Worm (Caenorhabditis elegans) whole organism, L2 larva: ENCODE data around the gene T20B3.1.

Experiments used
- C34F6.9 ChIP-seq: fragments of 150-350 bp; optimal IDR thresholded peaks from 2 replicates; lab custom pipeline; 2014; ENCODE audit warnings: missing biosample characterization, missing genetic modification characterization
- F13H6.1 ChIP-seq: sonication (generic microtip); optimal IDR thresholded peaks from 2 replicates; lab custom pipeline; 2016; ENCODE audit warnings: missing genetic modification characterization, missing compliant biosample characterization
- R02D3.7 ChIP-seq: fragments of 150-350 bp; optimal IDR thresholded peaks from 2 replicates; lab custom pipeline; 2014; ENCODE audit warnings: missing biosample characterization, missing genetic modification characterization
- alr-1 ChIP-seq: fragments of 150-350 bp; optimal IDR thresholded peaks from 2 replicates; lab custom pipeline; 2014; ENCODE audit warnings: missing biosample characterization, missing genetic modification characterization
- aly-2 ChIP-seq: fragments of 150-350 bp; optimal IDR thresholded peaks from 2 replicates; lab custom pipeline; 2014; ENCODE audit warnings: missing biosample characterization, missing genetic modification characterization
- ama-1 ChIP-seq: fragments of 150-350 bp; optimal IDR thresholded peaks from 2 replicates; lab custom pipeline; 2018; ENCODE audit warnings: inconsistent platforms
- blmp-1 ChIP-seq: sonication (generic microtip); optimal IDR thresholded peaks from 2 replicates; lab custom pipeline; 2017; ENCODE audit warnings: missing genetic modification characterization, mild to moderate bottlenecking, missing compliant biosample characterization, antibody characterized with exemption, moderate library complexity; ENCODE audit not compliant: insufficient read depth
- ceh-16 ChIP-seq: fragments of 150-350 bp; optimal IDR thresholded peaks from 2 replicates; lab custom pipeline; 2014; ENCODE audit warnings: missing biosample characterization, missing genetic modification characterization
- ceh-82 ChIP-seq: fragments of 150-350 bp; optimal IDR thresholded peaks from 2 replicates; lab custom pipeline; 2014; ENCODE audit warnings: missing biosample characterization, missing genetic modification characterization
- crh-2 ChIP-seq: sonication (generic microtip); optimal IDR thresholded peaks from 2 replicates; lab custom pipeline; 2017; ENCODE audit warnings: missing biosample characterization, missing genetic modification characterization
- dmd-4 ChIP-seq: sonication (generic microtip); optimal IDR thresholded peaks from 2 replicates; lab custom pipeline; 2017; ENCODE audit warnings: missing biosample characterization, missing genetic modification characterization
- egl-27 ChIP-seq: sonication (generic microtip); optimal IDR thresholded peaks from 3 replicates; lab custom pipeline; 2017; ENCODE audit warnings: missing biosample characterization, missing genetic modification reagents, missing genetic modification characterization
- elt-1 ChIP-seq: fragments of 150-350 bp; optimal IDR thresholded peaks from 2 replicates; lab custom pipeline; 2014; ENCODE audit warnings: missing biosample characterization, missing genetic modification characterization
- elt-3 ChIP-seq: sonication (generic microtip); optimal IDR thresholded peaks from 2 replicates; lab custom pipeline; 2017; ENCODE audit warnings: missing biosample characterization, missing genetic modification characterization
- fos-1 ChIP-seq: fragments of 150-350 bp; optimal IDR thresholded peaks from 2 replicates; lab custom pipeline; 2014; ENCODE audit warnings: missing biosample characterization, missing genetic modification characterization
- gmeb-1 ChIP-seq: fragments of 150-350 bp; optimal IDR thresholded peaks from 2 replicates; lab custom pipeline; 2014; ENCODE audit warnings: missing biosample characterization, missing genetic modification characterization
- lin-11 ChIP-seq: fragments of 150-350 bp; sonication (generic microtip); optimal IDR thresholded peaks from 2 replicates; lab custom pipeline; 2014; ENCODE audit warnings: missing biosample characterization, missing genetic modification characterization, inconsistent platforms, mixed read lengths
- lin-13 ChIP-seq: fragments of 150-350 bp; optimal IDR thresholded peaks from 2 replicates; lab custom pipeline; 2014; ENCODE audit warnings: missing biosample characterization, missing genetic modification reagents, missing genetic modification characterization
- lin-39 ChIP-seq: fragments of 150-350 bp; optimal IDR thresholded peaks from 2 replicates; lab custom pipeline; 2014; ENCODE audit warnings: missing biosample characterization, missing genetic modification reagents, missing genetic modification characterization
- lsy-2 ChIP-seq, 2 experiments: fragments of 150-350 bp in 1 of 2; sonication (generic microtip) in 1 of 2; optimal IDR thresholded peaks; 2 replicates each; lab custom pipeline; 2014 to 2017; ENCODE audit warnings: missing biosample characterization in 2 of 2, missing genetic modification characterization in 2 of 2
- mab-5 ChIP-seq: fragments of 150-350 bp; optimal IDR thresholded peaks from 2 replicates; lab custom pipeline; 2014; ENCODE audit warnings: missing biosample characterization, missing genetic modification characterization
- mdl-1 ChIP-seq, 2 experiments: fragments of 150-350 bp in 1 of 2; sonication (generic microtip) in 1 of 2; optimal IDR thresholded peaks; 2 replicates each; lab custom pipeline; 2017; ENCODE audit warnings: missing biosample characterization in 2 of 2, missing genetic modification characterization in 2 of 2
- nhr-10 ChIP-seq: sonication (generic microtip); optimal IDR thresholded peaks from 2 replicates; lab custom pipeline; 2017; ENCODE audit warnings: missing biosample characterization, missing genetic modification characterization
- nhr-11 ChIP-seq: fragments of 150-350 bp; optimal IDR thresholded peaks from 2 replicates; lab custom pipeline; 2014; ENCODE audit warnings: missing biosample characterization, missing genetic modification characterization
- nhr-12 ChIP-seq: fragments of 150-350 bp; optimal IDR thresholded peaks from 2 replicates; lab custom pipeline; 2014; ENCODE audit warnings: missing biosample characterization, missing genetic modification characterization
- nhr-129 ChIP-seq: fragments of 150-350 bp; optimal IDR thresholded peaks from 2 replicates; lab custom pipeline; 2014; ENCODE audit warnings: missing biosample characterization, missing genetic modification characterization
- nhr-21 ChIP-seq: fragments of 150-350 bp; optimal IDR thresholded peaks from 2 replicates; lab custom pipeline; 2014; ENCODE audit warnings: missing biosample characterization, missing genetic modification characterization
- nhr-23 ChIP-seq: fragments of 150-350 bp; optimal IDR thresholded peaks from 2 replicates; lab custom pipeline; 2014; ENCODE audit warnings: missing biosample characterization, missing genetic modification reagents, missing genetic modification characterization
- nhr-237 ChIP-seq: fragments of 150-350 bp; optimal IDR thresholded peaks from 2 replicates; lab custom pipeline; 2014; ENCODE audit warnings: missing biosample characterization, missing genetic modification characterization
- nhr-25 ChIP-seq: fragments of 150-350 bp; sonication (generic microtip); optimal IDR thresholded peaks from 3 replicates; lab custom pipeline; 2014; ENCODE audit warnings: missing biosample characterization, missing genetic modification characterization
- nhr-6 ChIP-seq: fragments of 150-350 bp; optimal IDR thresholded peaks from 2 replicates; lab custom pipeline; 2014; ENCODE audit warnings: missing biosample characterization, missing genetic modification characterization
- nhr-77 ChIP-seq: fragments of 150-350 bp; optimal IDR thresholded peaks from 2 replicates; lab custom pipeline; 2014; ENCODE audit warnings: missing biosample characterization, missing genetic modification characterization
- peb-1 ChIP-seq: fragments of 150-350 bp; optimal IDR thresholded peaks from 2 replicates; lab custom pipeline; 2014; ENCODE audit warnings: missing biosample characterization, missing genetic modification characterization
- sem-4 ChIP-seq: fragments of 150-350 bp; optimal IDR thresholded peaks from 2 replicates; lab custom pipeline; 2014; ENCODE audit warnings: missing biosample characterization, missing genetic modification reagents, missing genetic modification characterization
- sma-3 ChIP-seq: sonication (generic microtip); optimal IDR thresholded peaks from 2 replicates; lab custom pipeline; 2016; ENCODE audit warnings: missing genetic modification reagents, missing genetic modification characterization, missing compliant biosample characterization
- sma-9 ChIP-seq, 2 experiments: fragments of 150-350 bp in 1 of 2; sonication (generic microtip) in 1 of 2; optimal IDR thresholded peaks; 2 replicates each; lab custom pipeline; 2014 to 2016; ENCODE audit warnings: missing genetic modification characterization in 2 of 2, mild to moderate bottlenecking in 1 of 2, missing biosample characterization in 1 of 2, missing compliant biosample characterization in 1 of 2, missing genetic modification reagents in 1 of 2, moderate library complexity in 1 of 2
- snpc-4 ChIP-seq: fragments of 150-350 bp; optimal IDR thresholded peaks from 2 replicates; lab custom pipeline; 2014; ENCODE audit warnings: missing biosample characterization, missing genetic modification characterization
- unc-39 ChIP-seq: fragments of 150-350 bp; optimal IDR thresholded peaks from 2 replicates; lab custom pipeline; 2014; ENCODE audit warnings: missing biosample characterization, missing genetic modification characterization
- unc-55 ChIP-seq: fragments of 150-350 bp; sonication (generic microtip); optimal IDR thresholded peaks from 3 replicates; lab custom pipeline; 2014; ENCODE audit warnings: missing biosample characterization, missing genetic modification reagents, missing genetic modification characterization
- unc-62 ChIP-seq: fragments of 150-350 bp; optimal IDR thresholded peaks from 2 replicates; lab custom pipeline; 2014; ENCODE audit warnings: missing biosample characterization, missing genetic modification reagents, missing genetic modification characterization
- ztf-1 ChIP-seq: fragments of 200-800 bp; sonication (Bioruptor generic); conservative IDR thresholded peaks from 2 replicates; pipeline ENCODE4 v1.3.6; 2022; ENCODE audit warnings: missing genetic modification characterization, missing compliant biosample characterization
- ztf-11 ChIP-seq: sonication (generic microtip); optimal IDR thresholded peaks from 2 replicates; lab custom pipeline; 2017; ENCODE audit warnings: missing biosample characterization, missing genetic modification characterization
- ztf-4 ChIP-seq: fragments of 150-350 bp; optimal IDR thresholded peaks from 2 replicates; lab custom pipeline; 2014; ENCODE audit warnings: missing biosample characterization, missing genetic modification characterization

The T20B3.1 gene

ce11 chrV:16792717-16793116, 22.6 kb upstream of the T20B3.1 start:
- no peak for TF ChIP-seq alr-1 (tag; lab: Kevin White, UChicago)
- TF ChIP-seq nhr-21 (tag; lab: Kevin White, UChicago) = no peak
- no peak for TF ChIP-seq lin-39 (tag; lab: Kevin White, UChicago)
- no peak for TF ChIP-seq nhr-77 (tag; lab: Kevin White, UChicago)
- TF ChIP-seq nhr-237 (tag; lab: Kevin White, UChicago) = no peak
- no peak for TF ChIP-seq fos-1 (tag; lab: Kevin White, UChicago)
- TF ChIP-seq nhr-23 (tag; lab: Kevin White, UChicago) = no peak
- TF ChIP-seq nhr-10 (tag; lab: Kevin White, UChicago) = no peak
- no peak for TF ChIP-seq blmp-1 (tag; lab: Kevin White, UChicago)
- TF ChIP-seq sem-4 = no peak
- TF ChIP-seq egl-27 (tag; lab: Kevin White, UChicago) = no peak
- no peak for TF ChIP-seq elt-1 (tag; lab: Kevin White, UChicago)
- no peak for TF ChIP-seq unc-55 (GFP tag; lab: Kevin White, UChicago)
- no peak for TF ChIP-seq elt-3 (tag; lab: Kevin White, UChicago)
- TF ChIP-seq nhr-11 (tag; lab: Kevin White, UChicago) = no peak
- no peak for TF ChIP-seq nhr-12
- no peak for TF ChIP-seq mdl-1 (tag; optimal IDR thresholded peaks at IDR 0.05; lab: Kevin White, UChicago)
- no peak for TF ChIP-seq ztf-4 (tag; lab: Kevin White, UChicago)

ce11 chrV:16793312-16793711, 22.0 kb upstream of the T20B3.1 start:
- TF ChIP-seq ama-1 (no peak), aly-2 (no peak), ztf-11 (tag; lab: Kevin White, UChicago) (no peak), nhr-11 (tag; lab: Kevin White, UChicago) (no peak), dmd-4 (tag; lab: Kevin White, UChicago) (no peak), elt-1 (tag; lab: Kevin White, UChicago) (no peak), sma-3 (GFP tag; lab: Kevin White, UChicago) (no peak), blmp-1 (tag; lab: Kevin White, UChicago) (no peak)

- TF ChIP-seq lin-13 (GFP tag; lab: Kevin White, UChicago) (no peak), unc-55 (GFP tag; lab: Kevin White, UChicago) (no peak), dmd-4 (tag; lab: Kevin White, UChicago) (no peak), nhr-6 (no peak), lin-11 (tag; lab: Kevin White, UChicago) (no peak), elt-1 (tag; lab: Kevin White, UChicago) (no peak), peb-1 (tag; lab: Kevin White, UChicago) (no peak), ztf-1 (no peak)
- TF ChIP-seq, all 48 proteins: peak for 0
Observed at ce11 chrV:16794079-16794478, 21.3 kb upstream of the T20B3.1 start.

- TF ChIP-seq blmp-1 (tag; lab: Kevin White, UChicago) = no peak
- no peak for TF ChIP-seq sma-9 (GFP tag; optimal IDR thresholded peaks at IDR 0.05; lab: Kevin White, UChicago)
- TF ChIP-seq sma-9 (tag; optimal IDR thresholded peaks at IDR 0.05; lab: Kevin White, UChicago) = no peak
- no peak for TF ChIP-seq elt-3 (tag; lab: Kevin White, UChicago)
- peak; percentile 27 for TF ChIP-seq nhr-129
- peak; percentile 22 for TF ChIP-seq ceh-16
- no peak for TF ChIP-seq lin-39 (tag; lab: Kevin White, UChicago)
- no peak for TF ChIP-seq ztf-4 (tag; lab: Kevin White, UChicago)
- TF ChIP-seq elt-1 (tag; lab: Kevin White, UChicago) = no peak
- no peak for TF ChIP-seq nhr-237 (tag; lab: Kevin White, UChicago)
- peak; percentile 40 for TF ChIP-seq nhr-25
- TF ChIP-seq snpc-4 (tag; lab: Kevin White, UChicago) = peak; percentile 76
- TF ChIP-seq nhr-6 = no peak
- peak; percentile 70 for TF ChIP-seq unc-55 (GFP tag; lab: Kevin White, UChicago)
- peak; percentile 42 for TF ChIP-seq sma-3 (GFP tag; lab: Kevin White, UChicago)
- TF ChIP-seq F13H6.1 = peak; percentile 46
- TF ChIP-seq lin-11 (tag; lab: Kevin White, UChicago) = peak; percentile 76
- TF ChIP-seq aly-2 = no peak
- TF ChIP-seq ama-1 = no peak
- no peak for TF ChIP-seq ceh-82 (tag; lab: Kevin White, UChicago)
- peak; percentile 7 for TF ChIP-seq R02D3.7 (tag; lab: Kevin White, UChicago)
- peak; percentile 61 for TF ChIP-seq lin-13 (GFP tag; lab: Kevin White, UChicago)
- no peak for TF ChIP-seq unc-62 (GFP tag; lab: Kevin White, UChicago)
- TF ChIP-seq nhr-23 (tag; lab: Kevin White, UChicago) = no peak
- TF ChIP-seq crh-2 (tag; lab: Kevin White, UChicago) = peak; percentile 66
- TF ChIP-seq fos-1 (tag; lab: Kevin White, UChicago) = no peak
- peak; percentile 77 for TF ChIP-seq C34F6.9 (tag; lab: Kevin White, UChicago)
- TF ChIP-seq nhr-21 (tag; lab: Kevin White, UChicago) = peak; percentile 32
- TF ChIP-seq lsy-2 (tag; optimal IDR thresholded peaks at IDR 0.05; lab: Kevin White, UChicago) = peak; percentile 76 to 80
- TF ChIP-seq unc-39 (tag; lab: Kevin White, UChicago) = no peak
- TF ChIP-seq mab-5 = peak; percentile 28
- peak; percentile 12 for TF ChIP-seq egl-27 (tag; lab: Kevin White, UChicago)
- TF ChIP-seq nhr-10 (tag; lab: Kevin White, UChicago) = no peak
- TF ChIP-seq gmeb-1 (tag; lab: Kevin White, UChicago) = peak; percentile 81
- TF ChIP-seq, all 48 proteins: peak for 17
Observed at ce11 chrV:16794828-16795354, 20.5 kb upstream of the T20B3.1 start, which contains the start of the genes ctps-1 and pus-1. ctps-1 (plus strand) TSS chrV:16794878. pus-1 (minus strand) TSS chrV:16794952.
